Worm (Caenorhabditis elegans) whole organism, young adult: ENCODE results near the gene oac-8.

Experiments used
- B0035.1 ChIP-seq: sonication (generic microtip); optimal IDR thresholded peaks from 2 replicates; lab custom pipeline; 2016; ENCODE audit warnings: missing genetic modification characterization, mild to moderate bottlenecking, missing compliant biosample characterization, missing genotype, missing genetic modification reagents
- C06A6.2 ChIP-seq: fragments of 200-800 bp; sonication (Bioruptor generic); conservative IDR thresholded peaks from 2 replicates; pipeline ENCODE4 v1.3.6; 2022; ENCODE audit warnings: missing genetic modification characterization, missing compliant biosample characterization
- C17E4.6 ChIP-seq: fragments of 200-800 bp; sonication (Bioruptor generic); IDR thresholded peaks from 2 replicates; pipeline ENCODE4 v1.3.6; 2022; ENCODE audit warnings: missing genetic modification reagents, missing genetic modification characterization, missing compliant biosample characterization
- F33H1.4 ChIP-seq: fragments of 200-800 bp; sonication (Bioruptor generic); IDR thresholded peaks from 2 replicates; pipeline ENCODE4 v1.3.6; 2022; ENCODE audit warnings: missing genetic modification reagents, missing genetic modification characterization, missing compliant biosample characterization
- F37B4.10 ChIP-seq: fragments of 200-800 bp; sonication (Bioruptor generic); IDR thresholded peaks from 2 replicates; pipeline ENCODE4 v1.3.6; 2022; ENCODE audit warnings: missing genetic modification characterization, missing compliant biosample characterization
- F49E8.2 ChIP-seq: sonication (generic microtip); optimal IDR thresholded peaks from 3 replicates; lab custom pipeline; 2017; ENCODE audit warnings: missing genetic modification characterization, mild to moderate bottlenecking, missing compliant biosample characterization, antibody characterized with exemption, moderate library complexity; ENCODE audit not compliant: insufficient read depth
- F57C9.4 ChIP-seq: sonication (generic microtip); optimal IDR thresholded peaks from 2 replicates; lab custom pipeline; 2017; ENCODE audit warnings: mild to moderate bottlenecking, missing genetic modification characterization, missing compliant biosample characterization
- T26A5.8 ChIP-seq: sonication (generic microtip); optimal IDR thresholded peaks from 2 replicates; lab custom pipeline; 2016; ENCODE audit warnings: missing genetic modification characterization, missing compliant biosample characterization
- Y53G8AR.9 ChIP-seq: fragments of 200-800 bp; sonication (Bioruptor generic); conservative IDR thresholded peaks from 2 replicates; pipeline ENCODE4 v1.3.6; 2022; ENCODE audit warnings: missing genetic modification reagents, missing genetic modification characterization, missing compliant biosample characterization
- Y67H2A.10 ChIP-seq: fragments of 200-800 bp; sonication (Bioruptor generic); conservative IDR thresholded peaks from 2 replicates; pipeline ENCODE4 v1.3.6; 2022; ENCODE audit warnings: missing genetic modification reagents, missing genetic modification characterization, missing compliant biosample characterization
- Y95B8A.8 ChIP-seq: fragments of 200-800 bp; sonication (Bioruptor generic); IDR thresholded peaks from 2 replicates; pipeline ENCODE4 v1.3.6; 2022; ENCODE audit warnings: missing genetic modification reagents, missing genetic modification characterization, missing compliant biosample characterization
- aptf-2 ChIP-seq: fragments of 200-800 bp; sonication (Bioruptor generic); conservative IDR thresholded peaks from 2 replicates; pipeline ENCODE4 v1.3.6; 2022; ENCODE audit warnings: missing genetic modification reagents, missing genetic modification characterization, missing compliant biosample characterization
- bed-2 ChIP-seq: fragments of 200-800 bp; sonication (Bioruptor generic); IDR thresholded peaks from 2 replicates; pipeline ENCODE4 v1.3.6; 2022; ENCODE audit warnings: missing genetic modification reagents, missing genetic modification characterization, missing compliant biosample characterization
- ccch-3 ChIP-seq: fragments of 200-800 bp; sonication (Bioruptor generic); optimal IDR thresholded peaks from 2 replicates; lab custom pipeline; 2018; ENCODE audit warnings: mild to moderate bottlenecking, missing genetic modification characterization, missing compliant biosample characterization
- cebp-1 ChIP-seq, 2 experiments: fragments of 200-800 bp in 1 of 2; sonication (Bioruptor generic) in 1 of 2; sonication (generic microtip) in 1 of 2; IDR thresholded peaks in 1 of 2; optimal IDR thresholded peaks in 1 of 2; 2 replicates each; pipeline versions ENCODE4 v1.3.6 to Lab custom; 2017 to 2022; ENCODE audit warnings: missing compliant biosample characterization in 2 of 2, missing genetic modification characterization in 2 of 2, mild to moderate bottlenecking in 1 of 2, missing genetic modification reagents in 1 of 2, moderate library complexity in 1 of 2
- cebp-2 ChIP-seq: fragments of 200-800 bp; sonication (Bioruptor generic); IDR thresholded peaks from 2 replicates; pipeline ENCODE4 v1.3.6; 2022; ENCODE audit warnings: missing genetic modification characterization, missing compliant biosample characterization
- ceh-58 ChIP-seq: fragments of 200-800 bp; sonication (Bioruptor generic); IDR thresholded peaks from 2 replicates; pipeline ENCODE4 v1.3.6; 2022; ENCODE audit warnings: missing genetic modification characterization, missing compliant biosample characterization
- him-1 ChIP-seq: sonication (generic microtip); optimal IDR thresholded peaks from 2 replicates; lab custom pipeline; 2016; ENCODE audit warnings: missing genotype, missing genetic modification reagents, missing genetic modification characterization, missing compliant biosample characterization
- hlh-26 ChIP-seq: fragments of 200-800 bp; sonication (Bioruptor generic); conservative IDR thresholded peaks from 2 replicates; pipeline ENCODE4 v1.3.6; 2022; ENCODE audit warnings: missing genetic modification reagents, missing genetic modification characterization, missing compliant biosample characterization
- let-526 ChIP-seq: fragments of 200-800 bp; sonication (Bioruptor generic); IDR thresholded peaks from 2 replicates; pipeline ENCODE4 v1.3.6; 2022; ENCODE audit warnings: missing genetic modification reagents, missing genetic modification characterization, missing compliant biosample characterization
- let-607 ChIP-seq, 2 experiments: fragments of 200-800 bp in 1 of 2; sonication (Bioruptor generic) in 1 of 2; sonication (generic microtip) in 1 of 2; optimal IDR thresholded peaks; 2 replicates each; lab custom pipeline; 2016 to 2018; ENCODE audit warnings: mild to moderate bottlenecking in 2 of 2, missing compliant biosample characterization in 2 of 2, missing genetic modification characterization in 2 of 2, moderate library complexity in 2 of 2, missing genotype in 1 of 2
- lsl-1 ChIP-seq: fragments of 200-800 bp; sonication (Bioruptor generic); optimal IDR thresholded peaks from 2 replicates; lab custom pipeline; 2018; ENCODE audit warnings: mild to moderate bottlenecking, missing genetic modification characterization, moderate library complexity, missing compliant biosample characterization
- madf-8 ChIP-seq: fragments of 200-800 bp; sonication (Bioruptor generic); conservative IDR thresholded peaks from 2 replicates; pipeline ENCODE4 v1.3.6; 2022; ENCODE audit warnings: missing genetic modification reagents, missing genetic modification characterization, missing compliant biosample characterization
- mxl-1 ChIP-seq: sonication (generic microtip); optimal IDR thresholded peaks from 2 replicates; lab custom pipeline; 2016; ENCODE audit warnings: missing genetic modification characterization, missing compliant biosample characterization
- nfyb-1 ChIP-seq: fragments of 200-800 bp; sonication (Bioruptor generic); IDR thresholded peaks from 2 replicates; pipeline ENCODE4 v1.3.6; 2022; ENCODE audit warnings: missing genetic modification reagents, missing genetic modification characterization, missing compliant biosample characterization
- nhr-179 ChIP-seq: sonication (generic microtip); optimal IDR thresholded peaks from 2 replicates; lab custom pipeline; 2016; ENCODE audit warnings: mild to moderate bottlenecking, missing genetic modification characterization, missing compliant biosample characterization
- nhr-80 ChIP-seq: sonication (generic microtip); optimal IDR thresholded peaks from 2 replicates; lab custom pipeline; 2016; ENCODE audit warnings: missing genetic modification characterization, missing compliant biosample characterization
- nhr-90 ChIP-seq: sonication (generic microtip); optimal IDR thresholded peaks from 2 replicates; lab custom pipeline; 2016; ENCODE audit warnings: missing genotype, mild to moderate bottlenecking, missing genetic modification characterization, missing compliant biosample characterization
- rec-8 ChIP-seq, 2 experiments: sonication (generic microtip); optimal IDR thresholded peaks; 2 replicates each; lab custom pipeline; 2016; ENCODE audit warnings: mild to moderate bottlenecking in 2 of 2, missing genetic modification characterization in 2 of 2, missing genetic modification reagents in 2 of 2, missing genotype in 2 of 2, missing biosample characterization in 1 of 2, missing compliant biosample characterization in 1 of 2, moderate library complexity in 1 of 2
- repo-1 ChIP-seq: sonication (generic microtip); optimal IDR thresholded peaks from 2 replicates; lab custom pipeline; 2017; ENCODE audit warnings: mild to moderate bottlenecking, missing genetic modification characterization, missing compliant biosample characterization
- rpc-1 ChIP-seq, 2 experiments: fragments of 150-350 bp in 1 of 2; sonication (generic microtip) in 1 of 2; optimal IDR thresholded peaks; 2 replicates each; lab custom pipeline; 2014 to 2018; ENCODE audit warnings: missing biosample characterization in 1 of 2, missing genetic modification characterization in 1 of 2, missing genetic modification reagents in 1 of 2, missing genotype in 1 of 2
- snpc-1.3 ChIP-seq: sonication (generic microtip); optimal IDR thresholded peaks from 2 replicates; lab custom pipeline; 2017; ENCODE audit warnings: missing genetic modification characterization, mild to moderate bottlenecking, missing compliant biosample characterization, antibody characterized with exemption, moderate library complexity, missing genotype, missing genetic modification reagents; ENCODE audit not compliant: insufficient read depth
- tbx-9 ChIP-seq: sonication (generic microtip); optimal IDR thresholded peaks from 2 replicates; lab custom pipeline; 2016; ENCODE audit warnings: borderline replicate concordance, missing genetic modification characterization, inconsistent platforms, missing compliant biosample characterization
- zfh-2 ChIP-seq: fragments of 200-800 bp; sonication (Bioruptor generic); conservative IDR thresholded peaks from 2 replicates; pipeline ENCODE4 v1.3.6; 2022; ENCODE audit warnings: missing genetic modification reagents, missing genetic modification characterization, missing compliant biosample characterization
- ztf-18 ChIP-seq: sonication (generic microtip); optimal IDR thresholded peaks from 2 replicates; lab custom pipeline; 2016; ENCODE audit warnings: missing genotype, mild to moderate bottlenecking, missing genetic modification characterization, missing compliant biosample characterization
- ztf-3 ChIP-seq: fragments of 200-800 bp; sonication (Bioruptor generic); optimal IDR thresholded peaks from 2 replicates; lab custom pipeline; 2018; ENCODE audit warnings: mild to moderate bottlenecking, missing genetic modification characterization, missing compliant biosample characterization

Gene oac-8

ce11 chrIV:10570065-10570464 is 14.3 kb upstream of the oac-8 start:
- TF ChIP-seq Y67H2A.10 (GFP tag; lab: Robert Waterston, UW) (no peak), nhr-80 (tag; lab: Kevin White, UChicago) (no peak), B0035.1 (tag; lab: Kevin White, UChicago) (no peak), F49E8.2 (no peak), rec-8 (tag; optimal IDR thresholded peaks at IDR 0.05; lab: Kevin White, UChicago) (no peak), aptf-2 (GFP tag; lab: Robert Waterston, UW) (no peak), nhr-90 (tag; lab: Kevin White, UChicago) (no peak), ccch-3 (GFP tag; lab: Kevin White, UChicago) (no peak), zfh-2 (GFP tag; lab: Robert Waterston, UW) (no peak), F33H1.4 (GFP tag; lab: Robert Waterston, UW) (no peak), Y53G8AR.9 (GFP tag; lab: Robert Waterston, UW) (no peak), hlh-26 (GFP tag; lab: Robert Waterston, UW) (no peak), repo-1 (tag; lab: Kevin White, UChicago) (no peak), C06A6.2 (GFP tag; lab: Robert Waterston, UW) (no peak), nhr-179 (tag; lab: Kevin White, UChicago) (no peak), lsl-1 (GFP tag; lab: Kevin White, UChicago) (no peak)
- TF ChIP-seq, all 124 proteins: peak for 0

ce11 chrIV:10571020-10571419 is 13.3 kb upstream of the oac-8 start:
- no peak for TF ChIP-seq bed-2
- TF ChIP-seq madf-8 (GFP tag; lab: Robert Waterston, UW) = no peak
- no peak for TF ChIP-seq Y53G8AR.9 (GFP tag; lab: Robert Waterston, UW)
- no peak for TF ChIP-seq B0035.1 (tag; lab: Kevin White, UChicago)
- TF ChIP-seq let-607 (tag; optimal IDR thresholded peaks at IDR 0.05; lab: Kevin White, UChicago) = no peak
- TF ChIP-seq ztf-3 (GFP tag; lab: Kevin White, UChicago) = no peak
- TF ChIP-seq ceh-58 (GFP tag; lab: Robert Waterston, UW) = no peak
- no peak for TF ChIP-seq aptf-2 (GFP tag; lab: Robert Waterston, UW)
- TF ChIP-seq nhr-90 (tag; lab: Kevin White, UChicago) = no peak
- TF ChIP-seq C17E4.6 (GFP tag; lab: Robert Waterston, UW) = no peak
- no peak for TF ChIP-seq cebp-2 (GFP tag; lab: Robert Waterston, UW)

ce11 chrIV:10573471-10573870 is 10.9 kb upstream of the oac-8 start:
- TF ChIP-seq Y95B8A.8 (GFP tag; lab: Robert Waterston, UW) (no peak), bed-2 (no peak), him-1 (no peak), B0035.1 (tag; lab: Kevin White, UChicago) (no peak), F57C9.4 (tag; lab: Kevin White, UChicago) (no peak), zfh-2 (GFP tag; lab: Robert Waterston, UW) (no peak), snpc-1.3 (tag; lab: Kevin White, UChicago) (no peak), nfyb-1 (no peak), ztf-18 (tag; lab: Kevin White, UChicago) (no peak), C06A6.2 (GFP tag; lab: Robert Waterston, UW) (no peak), mxl-1 (no peak), Y67H2A.10 (GFP tag; lab: Robert Waterston, UW) (no peak), let-526 (GFP tag; lab: Robert Waterston, UW) (no peak)

- no peak for TF ChIP-seq F37B4.10 (GFP tag; lab: Robert Waterston, UW)
- TF ChIP-seq cebp-1 (GFP tag; IDR thresholded peaks at IDR 0.05; lab: Robert Waterston, UW) = no peak
- TF ChIP-seq cebp-1 (tag; optimal IDR thresholded peaks at IDR 0.05; lab: Kevin White, UChicago) = no peak
- TF ChIP-seq rpc-1 (optimal IDR thresholded peaks at IDR 0.05; lab: Kevin White, UChicago) = no peak
- no peak for TF ChIP-seq rpc-1 (tag; optimal IDR thresholded peaks at IDR 0.05; lab: Kevin White, UChicago)
- no peak for TF ChIP-seq tbx-9 (tag; lab: Kevin White, UChicago)
- no peak for TF ChIP-seq T26A5.8 (tag; lab: Kevin White, UChicago)
Measured at ce11 chrIV:10574471-10574870, 9.9 kb upstream of the oac-8 start.
